Fruit fly (Drosophila melanogaster): Measurements from ENCODE around the gene CG10589.

- no peak for TF ChIP-seq CG1620 (GFP tag; optimal IDR thresholded peaks at IDR 0.05)
- TF ChIP-seq CG7101 (tag; optimal IDR thresholded peaks at IDR 0.05): no peak
- no peak for TF ChIP-seq tj (GFP tag; optimal IDR thresholded peaks at IDR 0.05)
These were observed 5.8 kb upstream of the CG10589 start for dm6 chr3L:20921859-20922258.
